Worm (Caenorhabditis elegans) whole organism, mixed stage, embryonic: ENCODE measurements around the gene vha-20.

Source experiments
- M03D4.4 ChIP-seq: sonication (generic microtip); optimal IDR thresholded peaks from 2 replicates; lab custom pipeline; 2017; ENCODE audit warnings: mild to moderate bottlenecking, missing genetic modification characterization, missing compliant biosample characterization
- bed-3 ChIP-seq: fragments of 200-800 bp; sonication (Bioruptor generic); optimal IDR thresholded peaks from 3 replicates; lab custom pipeline; 2018; ENCODE audit warnings: mild to moderate bottlenecking, missing genetic modification characterization, moderate library complexity, missing compliant biosample characterization
- blmp-1 ChIP-seq: fragments of 150-350 bp; optimal IDR thresholded peaks from 2 replicates; lab custom pipeline; 2014; ENCODE audit warnings: missing biosample characterization, missing genetic modification characterization
- ceh-39 ChIP-seq: fragments of 150-350 bp; optimal IDR thresholded peaks from 2 replicates; lab custom pipeline; 2014; ENCODE audit warnings: missing biosample characterization, missing genetic modification characterization
- ceh-43 ChIP-seq: fragments of 200-800 bp; sonication (Bioruptor generic); optimal IDR thresholded peaks from 2 replicates; lab custom pipeline; 2018; ENCODE audit warnings: mild to moderate bottlenecking, missing genetic modification characterization, moderate library complexity, missing compliant biosample characterization
- ceh-83 ChIP-seq: fragments of 200-800 bp; sonication (Bioruptor generic); optimal IDR thresholded peaks from 2 replicates; lab custom pipeline; 2018; ENCODE audit warnings: mild to moderate bottlenecking, missing genetic modification characterization, missing compliant biosample characterization
- ces-1 ChIP-seq: fragments of 150-350 bp; optimal IDR thresholded peaks from 2 replicates; lab custom pipeline; 2014; ENCODE audit warnings: missing biosample characterization, missing genetic modification reagents, missing genetic modification characterization
- cnd-1 ChIP-seq: fragments of 200-800 bp; sonication (Bioruptor generic); optimal IDR thresholded peaks from 2 replicates; lab custom pipeline; 2018; ENCODE audit warnings: mild to moderate bottlenecking, missing genetic modification characterization, missing compliant biosample characterization
- drap-1 ChIP-seq: fragments of 200-800 bp; sonication (Bioruptor generic); optimal IDR thresholded peaks from 3 replicates; lab custom pipeline; 2018; ENCODE audit warnings: mild to moderate bottlenecking, missing genetic modification characterization, missing compliant biosample characterization
- elt-1 ChIP-seq: sonication (generic microtip); optimal IDR thresholded peaks from 2 replicates; lab custom pipeline; 2017; ENCODE audit warnings: missing genetic modification characterization, mild to moderate bottlenecking, missing compliant biosample characterization, antibody characterized with exemption, moderate library complexity, borderline replicate concordance; ENCODE audit not compliant: insufficient read depth
- elt-3 ChIP-seq: fragments of 150-350 bp; optimal IDR thresholded peaks from 2 replicates; lab custom pipeline; 2014; ENCODE audit warnings: missing biosample characterization, missing genetic modification characterization
- flh-1 ChIP-seq: fragments of 200-800 bp; sonication (Bioruptor generic); optimal IDR thresholded peaks from 2 replicates; lab custom pipeline; 2018; ENCODE audit warnings: mild to moderate bottlenecking, missing genetic modification characterization, moderate library complexity, missing compliant biosample characterization
- ham-2 ChIP-seq: fragments of 200-800 bp; sonication (Bioruptor generic); optimal IDR thresholded peaks from 2 replicates; lab custom pipeline; 2018; ENCODE audit warnings: mild to moderate bottlenecking, missing genetic modification characterization, missing compliant biosample characterization
- hlh-1 ChIP-seq: fragments of 150-350 bp; optimal IDR thresholded peaks from 2 replicates; lab custom pipeline; 2014; ENCODE audit warnings: missing biosample characterization, missing genetic modification reagents, missing genetic modification characterization
- lin-13 ChIP-seq: fragments of 150-350 bp; optimal IDR thresholded peaks from 2 replicates; lab custom pipeline; 2014; ENCODE audit warnings: missing biosample characterization, missing genetic modification characterization
- lin-32 ChIP-seq: fragments of 200-800 bp; sonication (Bioruptor generic); optimal IDR thresholded peaks from 2 replicates; lab custom pipeline; 2018; ENCODE audit warnings: mild to moderate bottlenecking, missing genetic modification characterization, missing compliant biosample characterization
- lsy-2 ChIP-seq: fragments of 150-350 bp; optimal IDR thresholded peaks from 2 replicates; lab custom pipeline; 2014; ENCODE audit warnings: missing biosample characterization, missing genetic modification characterization
- mab-5 ChIP-seq: fragments of 150-350 bp; optimal IDR thresholded peaks from 2 replicates; lab custom pipeline; 2014; ENCODE audit warnings: missing biosample characterization, missing genetic modification characterization
- mep-1 ChIP-seq: fragments of 150-350 bp; optimal IDR thresholded peaks from 2 replicates; lab custom pipeline; 2017; ENCODE audit warnings: missing biosample characterization, missing genetic modification reagents, missing genetic modification characterization, inconsistent platforms
- mls-2 ChIP-seq: sonication (generic microtip); optimal IDR thresholded peaks from 2 replicates; lab custom pipeline; 2016; ENCODE audit warnings: mild to moderate bottlenecking, missing genetic modification characterization, moderate library complexity, missing compliant biosample characterization
- nhr-12 ChIP-seq: fragments of 150-350 bp; optimal IDR thresholded peaks from 2 replicates; lab custom pipeline; 2014; ENCODE audit warnings: missing biosample characterization, missing genetic modification characterization
- nhr-2 ChIP-seq: fragments of 150-350 bp; optimal IDR thresholded peaks from 2 replicates; lab custom pipeline; 2014; ENCODE audit warnings: missing biosample characterization, missing genetic modification characterization
- nhr-237 ChIP-seq: fragments of 150-350 bp; optimal IDR thresholded peaks from 2 replicates; lab custom pipeline; 2014; ENCODE audit warnings: missing biosample characterization, missing genetic modification characterization
- nhr-28 ChIP-seq: fragments of 150-350 bp; optimal IDR thresholded peaks from 2 replicates; lab custom pipeline; 2014; ENCODE audit warnings: missing biosample characterization, missing genetic modification characterization
- nhr-76 ChIP-seq: sonication (generic microtip); optimal IDR thresholded peaks from 2 replicates; lab custom pipeline; 2017; ENCODE audit warnings: missing biosample characterization, missing genetic modification characterization
- pha-4 ChIP-seq: fragments of 150-350 bp; optimal IDR thresholded peaks from 2 replicates; lab custom pipeline; 2018; ENCODE audit warnings: missing biosample characterization, missing genetic modification reagents, missing genetic modification characterization
- sem-2 ChIP-seq: fragments of 200-800 bp; sonication (Bioruptor generic); optimal IDR thresholded peaks from 2 replicates; lab custom pipeline; 2018; ENCODE audit warnings: mild to moderate bottlenecking, missing genetic modification characterization, missing compliant biosample characterization
- snpc-4 ChIP-seq: fragments of 150-350 bp; optimal IDR thresholded peaks from 2 replicates; lab custom pipeline; 2014; ENCODE audit warnings: missing biosample characterization, missing genetic modification characterization
- sptf-1 ChIP-seq: sonication (generic microtip); optimal IDR thresholded peaks from 2 replicates; lab custom pipeline; 2017; ENCODE audit warnings: mild to moderate bottlenecking, missing genetic modification characterization, moderate library complexity, missing compliant biosample characterization
- tbx-8 ChIP-seq: fragments of 200-800 bp; sonication (Bioruptor generic); optimal IDR thresholded peaks from 2 replicates; lab custom pipeline; 2018; ENCODE audit warnings: mild to moderate bottlenecking, missing genetic modification characterization, moderate library complexity, missing compliant biosample characterization
- unc-120 ChIP-seq: sonication (generic microtip); optimal IDR thresholded peaks from 2 replicates; lab custom pipeline; 2017; ENCODE audit warnings: missing genetic modification characterization, missing compliant biosample characterization; ENCODE audit not compliant: poor library complexity, severe bottlenecking
- unc-39 ChIP-seq: fragments of 150-350 bp; optimal IDR thresholded peaks from 2 replicates; lab custom pipeline; 2014; ENCODE audit warnings: missing biosample characterization, missing genetic modification characterization
- unc-62 ChIP-seq: fragments of 150-350 bp; optimal IDR thresholded peaks from 2 replicates; lab custom pipeline; 2014; ENCODE audit warnings: missing biosample characterization, missing genetic modification reagents, missing genetic modification characterization
- zip-8 ChIP-seq: fragments of 150-350 bp; optimal IDR thresholded peaks from 2 replicates; lab custom pipeline; 2014; ENCODE audit warnings: missing biosample characterization, missing genetic modification characterization

The vha-20 gene

DNA sequence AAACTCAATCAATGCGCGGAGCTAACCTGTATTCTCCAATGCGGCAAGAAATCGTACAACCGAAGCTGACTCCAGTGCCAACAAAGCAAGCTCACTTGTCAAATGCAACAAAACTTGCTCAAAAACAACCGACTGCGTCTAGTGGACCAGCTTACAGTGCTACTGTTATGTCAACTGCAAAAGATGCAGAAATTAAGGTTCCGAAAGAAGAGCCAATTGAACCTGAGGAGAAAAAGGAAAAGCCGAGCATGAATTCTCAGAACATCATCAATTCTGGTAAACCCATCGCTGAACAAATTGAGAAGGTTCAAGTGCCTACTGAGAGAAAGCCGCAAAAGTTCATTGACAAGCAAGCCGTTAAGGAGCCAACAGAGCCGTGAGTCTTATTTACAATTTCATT, 32.8 kb downstream of the vha-20 start:
- TF ChIP-seq ceh-43 (GFP tag; lab: Kevin White, UChicago) (no peak), elt-3 (tag; lab: Kevin White, UChicago) (no peak), mep-1 (tag; lab: Kevin White, UChicago) (no peak), flh-1 (GFP tag; lab: Kevin White, UChicago) (no peak), sptf-1 (tag; lab: Kevin White, UChicago) (no peak), unc-62 (GFP tag; lab: Kevin White, UChicago) (no peak), unc-120 (tag; lab: Kevin White, UChicago) (no peak), ham-2 (GFP tag; lab: Kevin White, UChicago) (no peak), blmp-1 (tag; lab: Kevin White, UChicago) (no peak), M03D4.4 (no peak), mls-2 (tag; lab: Kevin White, UChicago) (no peak), nhr-76 (tag; lab: Kevin White, UChicago) (no peak), cnd-1 (tag; lab: Kevin White, UChicago) (no peak), tbx-8 (GFP tag; lab: Kevin White, UChicago) (no peak), pha-4 (tag; lab: Kevin White, UChicago) (no peak), bed-3 (GFP tag; lab: Kevin White, UChicago) (no peak), nhr-28 (tag; lab: Kevin White, UChicago) (no peak), zip-8 (tag; lab: Kevin White, UChicago) (no peak), sem-2 (no peak)
- TF ChIP-seq, all 35 proteins: peak for 0

DNA sequence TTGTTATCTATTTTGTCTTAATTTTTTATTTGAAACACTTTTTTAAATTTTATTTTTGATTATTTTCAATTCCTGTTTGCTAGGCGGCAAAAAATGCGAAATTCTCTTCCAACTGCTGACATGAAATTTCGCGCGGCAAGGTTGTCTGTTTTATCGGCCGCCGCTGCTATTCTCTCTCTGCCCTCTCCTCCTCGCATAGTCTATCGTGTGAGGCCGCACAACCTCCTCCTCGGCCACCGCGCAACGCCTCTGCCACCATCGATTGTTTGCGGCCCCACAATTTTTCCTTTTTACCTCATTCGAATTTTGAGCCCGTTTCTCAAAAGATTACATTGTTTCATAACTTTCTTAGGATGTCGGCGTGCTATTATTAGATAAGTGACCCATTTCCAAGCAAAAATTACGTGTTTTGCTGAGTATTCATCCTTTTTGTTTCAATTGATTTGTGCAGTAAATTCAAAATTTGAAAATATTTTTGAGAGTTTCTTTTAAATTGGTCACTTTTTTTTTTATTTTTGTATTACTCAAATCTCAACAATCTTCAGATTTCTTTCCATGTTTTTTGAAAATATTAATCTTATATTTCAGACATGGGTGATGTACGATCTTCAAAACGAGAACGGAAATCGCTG, 36.9 kb downstream of the vha-20 start, which contains the start of gene F28H6.4:
TSS of gene F28H6.4 (plus strand) at position 582 of the 632 bp plus-strand sequence.
- TF ChIP-seq sptf-1 (tag; lab: Kevin White, UChicago) (peak; percentile 3), sem-2 (no peak), lsy-2 (tag; lab: Kevin White, UChicago) (no peak)
- TF ChIP-seq, all 35 proteins: peak for 1

- TF ChIP-seq lin-32 (GFP tag; lab: Kevin White, UChicago) = no peak
These were observed 38.4 kb downstream of the vha-20 start, which contains the start of gene F28H6.6 for ce11 chrX:14125870-14126269. TSS of gene F28H6.6 (minus strand) at chrX:14125879.

DNA sequence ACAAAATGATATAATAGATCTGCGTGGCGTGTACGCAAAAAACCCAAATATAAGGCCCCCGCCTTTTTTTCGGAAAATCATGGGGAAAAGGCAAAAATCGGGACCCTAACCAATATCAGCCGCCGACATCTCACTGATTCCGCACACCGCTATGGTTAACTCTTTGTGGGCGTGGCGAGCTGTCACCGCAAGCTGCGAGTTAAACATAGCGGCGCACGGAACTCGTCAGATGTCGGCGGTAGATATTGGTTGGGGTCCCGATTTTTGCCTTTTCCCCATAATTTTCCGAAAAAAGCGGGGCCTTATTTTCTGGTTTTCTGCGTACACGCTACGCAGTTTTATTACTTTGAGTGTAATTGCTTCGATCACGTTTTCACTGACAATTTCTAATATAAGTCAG, 45.5 kb downstream of the vha-20 start:
- TF ChIP-seq nhr-28 (tag; lab: Kevin White, UChicago) = no peak
- no peak for TF ChIP-seq nhr-12 (tag; lab: Kevin White, UChicago)
- TF ChIP-seq mab-5 (tag; lab: Kevin White, UChicago) = no peak
- TF ChIP-seq unc-39 (tag; lab: Kevin White, UChicago) = no peak
- TF ChIP-seq snpc-4 (tag; lab: Kevin White, UChicago) = no peak
- no peak for TF ChIP-seq ceh-83 (GFP tag; lab: Kevin White, UChicago)
- no peak for TF ChIP-seq cnd-1 (tag; lab: Kevin White, UChicago)
- no peak for TF ChIP-seq zip-8 (tag; lab: Kevin White, UChicago)
- no peak for TF ChIP-seq sptf-1 (tag; lab: Kevin White, UChicago)
- no peak for TF ChIP-seq elt-3 (tag; lab: Kevin White, UChicago)
- TF ChIP-seq blmp-1 (tag; lab: Kevin White, UChicago) = no peak
- no peak for TF ChIP-seq ceh-43 (GFP tag; lab: Kevin White, UChicago)

ce11 chrX:14115480-14116161, 48.7 kb downstream of the vha-20 start, which contains the start of gene F28H6.7:
TSS of gene F28H6.7 (plus strand) at chrX:14116111.
- TF ChIP-seq hlh-1 (peak; percentile 51), nhr-28 (tag; lab: Kevin White, UChicago) (no peak), elt-3 (tag; lab: Kevin White, UChicago) (no peak), flh-1 (GFP tag; lab: Kevin White, UChicago) (peak; percentile 82), ham-2 (GFP tag; lab: Kevin White, UChicago) (peak; percentile 82), nhr-2 (no peak), ceh-43 (GFP tag; lab: Kevin White, UChicago) (peak; percentile 91), blmp-1 (tag; lab: Kevin White, UChicago) (peak; percentile 76), elt-1 (tag; lab: Kevin White, UChicago) (no peak), ceh-83 (GFP tag; lab: Kevin White, UChicago) (peak; percentile 97), snpc-4 (tag; lab: Kevin White, UChicago) (no peak), mep-1 (tag; lab: Kevin White, UChicago) (no peak), mls-2 (tag; lab: Kevin White, UChicago) (peak; percentile 97), sptf-1 (tag; lab: Kevin White, UChicago) (peak; percentile 96), drap-1 (GFP tag; lab: Kevin White, UChicago) (peak; percentile 93), zip-8 (tag; lab: Kevin White, UChicago) (no peak), unc-39 (tag; lab: Kevin White, UChicago) (no peak), lin-32 (GFP tag; lab: Kevin White, UChicago) (peak; percentile 90), ces-1 (GFP tag; lab: Kevin White, UChicago) (no peak), sem-2 (peak; percentile 89), ceh-39 (no peak), cnd-1 (tag; lab: Kevin White, UChicago) (peak; percentile 95), pha-4 (tag; lab: Kevin White, UChicago) (no peak), nhr-12 (tag; lab: Kevin White, UChicago) (no peak), unc-62 (GFP tag; lab: Kevin White, UChicago) (peak; percentile 40), lsy-2 (tag; lab: Kevin White, UChicago) (no peak), lin-13 (tag; lab: Kevin White, UChicago) (peak; percentile 39), bed-3 (GFP tag; lab: Kevin White, UChicago) (peak; percentile 84), nhr-237 (tag; lab: Kevin White, UChicago) (no peak), tbx-8 (GFP tag; lab: Kevin White, UChicago) (peak; percentile 89), unc-120 (tag; lab: Kevin White, UChicago) (peak; percentile 90), M03D4.4 (peak; percentile 95)
